Worm (Caenorhabditis elegans) whole organism, late embryonic: Measurements from ENCODE around the gene npp-24.

Source experiments
- ama-1 ChIP-seq: fragments of 150-350 bp; optimal IDR thresholded peaks from 2 replicates; lab custom pipeline; 2014
- ceh-6 ChIP-seq: fragments of 200-800 bp; sonication (Bioruptor generic); optimal IDR thresholded peaks from 2 replicates; lab custom pipeline; 2018; ENCODE audit warnings: mild to moderate bottlenecking, missing genetic modification characterization, missing compliant biosample characterization
- pha-4 ChIP-seq: fragments of 150-350 bp; optimal IDR thresholded peaks from 2 replicates; lab custom pipeline; 2018; ENCODE audit warnings: missing biosample characterization, missing genetic modification reagents, missing genetic modification characterization
- pqm-1 ChIP-seq: sonication (generic microtip); optimal IDR thresholded peaks from 2 replicates; lab custom pipeline; 2016; ENCODE audit warnings: missing genetic modification characterization, missing compliant biosample characterization
- ref-2 ChIP-seq: sonication (generic microtip); optimal IDR thresholded peaks from 2 replicates; lab custom pipeline; 2016; ENCODE audit warnings: missing genetic modification characterization, missing compliant biosample characterization
- rnt-1 ChIP-seq: sonication (generic microtip); optimal IDR thresholded peaks from 2 replicates; lab custom pipeline; 2016; ENCODE audit warnings: missing genetic modification characterization, missing compliant biosample characterization
- sox-4 ChIP-seq: sonication (generic microtip); optimal IDR thresholded peaks from 2 replicates; lab custom pipeline; 2017; ENCODE audit warnings: mild to moderate bottlenecking, missing genetic modification characterization, inconsistent platforms, missing compliant biosample characterization
- tbx-2 ChIP-seq: sonication (generic microtip); optimal IDR thresholded peaks from 2 replicates; lab custom pipeline; 2016; ENCODE audit warnings: missing genetic modification characterization, missing compliant biosample characterization
- ztf-16 ChIP-seq: sonication (generic microtip); optimal IDR thresholded peaks from 2 replicates; lab custom pipeline; 2017; ENCODE audit warnings: missing genetic modification characterization, missing compliant biosample characterization

ce11 chrII:5478318-5478717, 27.4 kb upstream of the npp-24 start, which contains the start of gene F56D1.1:
- no peak for TF ChIP-seq sox-4 (tag; lab: Kevin White, UChicago)
- TF ChIP-seq ztf-16 (tag; lab: Kevin White, UChicago), result no peak
- TF ChIP-seq pha-4 (tag; lab: Kevin White, UChicago), result no peak
- TF ChIP-seq ref-2, result no peak
- no peak for TF ChIP-seq pqm-1 (tag; lab: Kevin White, UChicago)
- TF ChIP-seq tbx-2, result no peak
- no peak for TF ChIP-seq ama-1
- no peak for TF ChIP-seq ceh-6 (GFP tag; lab: Kevin White, UChicago)
- no peak for TF ChIP-seq rnt-1
